Worm (Caenorhabditis elegans): ENCODE results near the gene srh-132.
"Not testable (repeated sequence)": the region's sequence is repeated elsewhere in the genome, so short reads cannot be mapped to it uniquely, and the experiment has no call there.

DNA sequence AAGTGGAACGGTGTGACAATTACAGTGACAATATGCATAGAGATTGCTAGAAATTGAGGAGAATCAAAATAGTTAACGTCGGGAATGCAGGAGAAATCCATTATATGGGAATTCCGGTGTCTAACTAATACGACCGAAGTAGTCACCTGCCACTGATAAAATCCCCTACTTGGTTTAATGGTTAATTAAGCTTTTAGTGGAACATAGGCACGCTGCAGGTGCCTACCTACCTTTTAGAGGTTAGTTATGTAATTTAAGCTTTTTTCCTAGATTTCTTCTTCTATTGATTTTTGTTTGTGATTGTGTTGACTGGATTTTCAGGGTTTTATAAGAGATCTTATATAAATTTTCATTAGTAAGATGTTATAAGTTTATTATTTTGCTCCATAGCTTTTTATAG lies 46.1 kb downstream of the srh-132 start, which contains the start of gene srh-203:
- TF ChIP-seq pqm-1 (tag; optimal IDR thresholded peaks at IDR 0.05); pha-2 (tag; optimal IDR thresholded peaks at IDR 0.05); ceh-30 (tag; optimal IDR thresholded peaks at IDR 0.05); T23F11.4 (GFP tag; optimal IDR thresholded peaks at IDR 0.05); ama-1 (optimal IDR thresholded peaks at IDR 0.05): not testable (repeated sequence)

Measured in whole organism, late embryonic.